Fruit fly (Drosophila melanogaster) whole organism: ENCODE data around the gene Ptp61F.

Experiments
- Dll ChIP-seq: fragments of >200 bp; optimal IDR thresholded peaks from 2 replicates; lab custom pipeline; 2017
- pan ChIP-seq: fragments of >200 bp; optimal IDR thresholded peaks from 2 replicates; lab custom pipeline; 2017
- psq ChIP-seq: fragments of >200 bp; optimal IDR thresholded peaks from 2 replicates; lab custom pipeline; 2017
- usp ChIP-seq: fragments of >200 bp; optimal IDR thresholded peaks from 2 replicates; lab custom pipeline; 2017; ENCODE audit warnings: missing biosample characterization, missing genetic modification characterization, mixed read lengths

DNA sequence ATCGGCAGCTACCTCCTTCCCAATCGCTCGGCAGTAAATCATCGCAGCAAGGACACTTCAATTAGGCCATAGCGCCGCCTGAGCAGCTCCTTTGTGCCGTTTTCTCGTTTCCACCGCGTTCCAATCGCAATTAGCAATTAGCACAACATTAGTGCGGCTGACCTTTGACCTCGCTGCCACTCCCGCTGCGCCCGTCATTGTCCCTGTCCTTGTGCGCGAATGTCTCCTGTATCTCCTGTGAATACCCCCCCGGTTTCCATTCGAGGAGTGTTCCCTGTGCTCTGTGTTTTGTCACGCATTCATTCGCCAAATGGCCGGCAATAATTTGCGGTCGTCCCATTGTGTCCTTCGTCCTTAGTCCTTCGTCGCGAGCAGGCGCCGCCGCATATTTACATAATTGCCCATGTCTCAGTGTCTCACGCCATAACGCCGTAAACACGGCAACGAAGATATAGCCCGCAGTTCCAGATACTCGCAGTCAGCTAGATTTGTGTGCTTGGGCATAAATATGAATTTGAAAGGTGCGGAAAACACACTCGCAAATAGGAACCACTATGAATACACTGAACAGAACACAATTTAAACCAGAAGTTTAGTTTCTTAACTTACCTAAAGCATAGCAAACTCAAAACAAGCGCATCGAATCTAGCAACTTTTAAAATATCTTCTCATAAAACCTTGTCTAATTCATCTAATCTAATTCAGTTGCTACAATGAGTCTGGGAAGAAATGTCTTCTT, 64.5 kb downstream of the Ptp61F start, which contains the start of gene CG9168:
- TF ChIP-seq psq (lab: Kevin White, UChicago), result no peak
- no peak for TF ChIP-seq usp (GFP tag; lab: Kevin White, UChicago)
- TF ChIP-seq Dll (lab: Kevin White, UChicago), result no peak
- no peak for TF ChIP-seq pan
